Fruit fly (Drosophila melanogaster): ENCODE measurements around the gene CG17777.

dm6 chrX:2213759-2214406 lies 27.2 kb downstream of the CG17777 start, which contains the start of gene SmydA-8:
- no peak for TF ChIP-seq CG7045 (GFP tag; optimal IDR thresholded peaks at IDR 0.05)
- TF ChIP-seq CG1620 (GFP tag; optimal IDR thresholded peaks at IDR 0.05), result no peak
- no peak for TF ChIP-seq ovo (GFP tag; optimal IDR thresholded peaks at IDR 0.05)
- TF ChIP-seq kay (GFP tag; ENCODE audit: borderline replicate concordance), result peak; percentile 45
- no peak for TF ChIP-seq Clk (GFP tag; optimal IDR thresholded peaks at IDR 0.05)
- no peak for TF ChIP-seq pad (GFP tag; optimal IDR thresholded peaks at IDR 0.05)
- TF ChIP-seq cnc (optimal IDR thresholded peaks at IDR 0.05), result no peak
- TF ChIP-seq CG33017 (tag; optimal IDR thresholded peaks at IDR 0.05), result no peak
- TF ChIP-seq Mnt (GFP tag; optimal IDR thresholded peaks at IDR 0.05), result no peak
- no peak for TF ChIP-seq toe (GFP tag; optimal IDR thresholded peaks at IDR 0.05)
- TF ChIP-seq CG11617 (GFP tag; optimal IDR thresholded peaks at IDR 0.05), result no peak
